Fruit fly (Drosophila melanogaster): ENCODE measurements around the gene CG10919.

DNA sequence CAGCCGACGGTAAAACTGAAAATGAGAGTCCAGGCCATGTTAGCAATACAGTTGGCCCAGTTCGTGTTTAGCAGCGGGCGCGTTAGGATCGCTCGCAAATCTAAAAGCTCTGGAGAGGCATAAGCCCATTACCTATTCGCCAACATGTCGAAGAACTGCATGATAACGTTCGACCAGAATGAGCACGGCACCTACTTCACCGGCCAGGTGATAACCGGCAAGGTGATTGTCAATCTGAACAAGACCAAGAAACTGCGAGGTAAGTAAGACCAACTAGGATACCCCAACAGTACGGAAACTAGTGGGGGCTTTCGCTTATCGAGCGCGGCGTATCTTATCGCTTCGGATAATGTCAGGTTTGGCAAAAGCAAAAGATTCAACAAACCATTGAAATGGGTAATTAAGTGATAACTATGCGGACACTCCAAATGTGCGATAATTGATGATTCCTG lies 32.7 kb downstream of the CG10919 start, which contains the start of gene CG10086:
- TF ChIP-seq CG13424 (tag; optimal IDR thresholded peaks at IDR 0.05) (no peak), Jarid2 (GFP tag; optimal IDR thresholded peaks at IDR 0.05) (peak; percentile 1), org-1 (GFP tag; optimal IDR thresholded peaks at IDR 0.05) (no peak), sima (GFP tag; optimal IDR thresholded peaks at IDR 0.05) (no peak), CG12391 (tag; optimal IDR thresholded peaks at IDR 0.05) (no peak), tna (GFP tag; IDR thresholded peaks at IDR 0.05; ENCODE audit: partially characterized antibody) (no peak)
